Fruit fly (Drosophila melanogaster) whole organism, larva: ENCODE results near the gene CG44532.
A peak's percentile ranks its signal among the peaks of the same experiment; 100 is the strongest.

Experiments used
- noc ChIP-seq: fragments of 200-800 bp; sonication (Bioruptor generic); optimal IDR thresholded peaks from 3 replicates; lab custom pipeline; 2019; ENCODE audit warnings: missing biosample characterization, mild to moderate bottlenecking, missing genetic modification characterization, moderate library complexity

The CG44532 gene

DNA sequence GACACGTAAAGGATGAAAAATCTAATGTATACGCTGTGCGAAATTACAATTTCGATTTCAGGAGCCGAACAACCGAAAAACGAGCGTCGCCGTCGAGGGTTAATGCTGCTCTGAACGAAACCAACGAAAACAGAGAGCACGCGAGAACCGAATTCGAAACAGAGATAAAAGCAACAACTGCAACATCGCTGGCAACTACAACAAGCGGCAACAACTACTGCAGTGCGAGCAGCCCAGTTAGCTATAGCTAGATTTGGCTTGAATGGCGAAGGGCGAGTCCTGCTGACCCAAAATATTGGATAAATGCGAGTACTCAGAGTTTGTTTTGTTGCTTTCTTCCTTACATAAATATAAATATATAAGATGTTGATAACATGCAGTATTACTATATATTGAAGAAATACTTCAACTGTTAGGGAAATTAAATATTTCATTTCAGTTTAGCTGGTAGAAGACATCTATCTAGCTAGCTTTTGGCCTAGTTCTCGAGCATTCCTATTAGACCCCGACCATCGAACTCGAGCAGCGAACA, 26.9 kb upstream of the CG44532 start, which contains the start of gene fend:
Gene fend, minus strand, starts transcription at position 178 of the 532 bp plus-strand sequence.
- no peak for TF ChIP-seq noc (tag; lab: Kevin White, UChicago)

DNA sequence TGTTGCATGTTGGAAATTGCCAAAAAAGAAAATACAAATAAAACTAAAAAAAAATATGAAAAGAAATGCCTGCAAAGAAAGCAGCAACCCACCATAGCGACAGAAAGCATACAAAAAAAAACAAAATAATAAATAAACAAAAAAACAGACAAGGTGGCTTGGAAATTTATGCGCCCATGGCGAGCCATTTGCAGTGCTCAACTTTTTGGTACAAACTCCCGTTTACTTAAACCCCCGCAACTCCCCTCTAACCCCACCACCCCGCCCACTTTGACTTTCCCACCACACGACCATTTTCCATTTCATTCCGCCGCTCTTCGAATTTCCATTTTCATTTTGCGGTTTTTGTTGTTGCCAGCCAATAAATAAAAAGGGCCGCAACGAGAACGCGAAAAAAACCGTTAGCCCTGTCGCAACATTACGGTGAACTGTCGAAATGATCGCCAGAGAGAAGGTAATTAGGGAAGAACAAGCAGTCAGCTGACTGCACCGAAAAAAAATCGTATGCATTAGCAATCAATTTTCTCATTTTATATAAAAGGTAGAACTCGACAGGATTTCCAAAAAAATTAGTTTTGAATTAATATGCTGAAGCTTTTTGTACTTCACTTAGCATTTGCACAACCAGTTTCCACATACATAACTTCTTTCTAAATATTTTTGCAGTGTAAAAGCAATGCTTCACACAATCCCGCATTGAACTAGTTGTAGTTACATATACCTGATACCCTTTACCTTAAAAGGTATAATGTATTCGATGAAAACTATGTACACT, 24.9 kb upstream of the CG44532 start:
- TF ChIP-seq noc (tag; lab: Kevin White, UChicago), result no peak

DNA sequence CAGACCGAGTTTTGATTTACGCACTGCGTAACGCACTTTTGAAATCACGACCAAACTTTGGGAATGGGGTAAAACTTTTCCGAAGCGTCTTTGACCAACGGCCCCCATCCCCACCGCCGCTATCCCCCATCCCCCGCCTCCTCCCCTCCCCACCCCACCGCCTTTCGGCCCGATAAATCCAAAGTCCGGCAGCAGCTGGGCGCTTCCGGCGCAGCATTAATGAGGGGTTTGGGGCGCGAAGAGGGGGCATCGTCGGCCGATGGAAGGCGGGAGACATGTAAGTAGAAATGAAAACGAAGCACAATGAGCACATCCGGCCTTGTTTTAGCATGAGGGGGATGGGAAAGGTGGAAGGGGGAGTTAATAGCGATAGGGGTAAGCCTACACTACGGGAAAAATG, 22.8 kb upstream of the CG44532 start:
- TF ChIP-seq noc (tag; lab: Kevin White, UChicago), result no peak

DNA sequence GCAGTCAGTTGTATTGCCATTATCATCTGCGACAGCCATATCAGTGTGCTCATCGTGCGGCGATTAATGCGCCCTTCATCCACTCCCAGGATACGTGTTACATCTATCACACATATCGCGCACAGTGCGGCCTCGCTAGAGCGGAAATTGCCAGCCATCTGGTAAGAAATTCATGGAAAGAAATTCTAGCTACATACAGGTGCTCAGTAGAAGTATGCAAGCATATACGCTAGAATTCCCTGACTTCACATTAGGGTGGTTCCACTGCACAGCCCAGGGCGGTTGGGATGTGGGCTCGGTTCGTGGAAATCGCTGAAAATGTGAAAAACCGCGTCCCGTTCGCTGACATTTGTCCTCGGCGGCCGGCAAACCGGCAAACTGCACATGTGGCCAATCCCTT, 20.7 kb upstream of the CG44532 start:
- TF ChIP-seq noc (tag; lab: Kevin White, UChicago), result no peak

DNA sequence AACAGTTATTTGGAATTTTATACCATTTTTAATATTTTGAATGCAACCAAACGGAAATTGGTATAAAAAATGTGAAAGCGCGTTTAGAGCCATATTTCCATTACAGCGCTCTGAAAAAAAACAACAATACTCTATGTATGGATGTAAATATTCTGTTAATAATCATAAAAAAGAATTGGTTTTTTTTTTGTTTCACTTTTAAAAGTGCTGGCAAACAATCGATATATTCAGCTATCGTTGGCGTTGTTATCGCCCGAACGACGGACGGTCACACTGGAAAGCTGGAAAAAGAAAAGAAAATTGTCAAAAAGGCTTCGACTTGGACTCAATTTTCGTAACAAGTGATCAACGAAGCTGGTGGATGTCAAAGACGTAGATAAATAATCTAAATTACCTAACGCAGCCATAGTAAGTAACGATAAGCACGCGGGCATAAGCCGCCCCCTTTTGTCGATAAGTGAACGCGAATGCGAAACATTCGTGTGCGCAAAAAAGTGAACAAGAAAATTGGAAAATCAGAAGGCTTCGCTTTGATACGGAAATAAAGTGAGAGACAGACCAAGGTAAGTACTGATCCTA, 19.6 kb upstream of the CG44532 start, which contains the start of gene CG7065:
Gene CG7065, plus strand, starts transcription at position 270 of the 579 bp plus-strand sequence.
- no peak for TF ChIP-seq noc (tag; lab: Kevin White, UChicago)

DNA sequence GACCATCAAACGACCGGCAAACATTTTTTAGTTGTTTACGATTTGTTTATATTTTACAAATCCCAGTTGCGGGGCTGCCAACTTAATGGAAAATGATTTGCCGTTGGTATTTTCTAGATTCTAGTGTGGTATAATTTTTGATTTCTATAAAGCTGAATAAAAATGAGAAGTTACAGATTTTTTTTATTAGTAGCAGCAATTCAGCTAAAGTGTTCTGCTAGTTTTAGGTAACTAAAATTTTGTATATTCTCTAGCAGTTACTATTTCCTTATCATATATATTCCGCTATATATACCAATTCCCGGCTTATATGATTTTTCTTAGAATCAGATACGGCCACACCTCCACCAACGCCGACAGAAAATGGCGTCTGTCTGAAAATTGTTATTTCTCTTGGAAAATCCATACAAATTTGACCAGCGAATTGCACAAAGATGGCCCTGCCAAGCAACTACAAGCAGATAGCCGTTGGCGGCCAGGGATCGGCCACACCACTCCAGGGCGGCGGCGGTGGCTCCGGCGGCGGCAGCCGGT, 12.8 kb upstream of the CG44532 start, which contains the start of the genes fh and Bap111:
Gene fh, minus strand, starts transcription at position 83 of the 534 bp plus-strand sequence.
Gene Bap111, plus strand, starts transcription at position 321 of the 534 bp plus-strand sequence.
- no peak for TF ChIP-seq noc (tag; lab: Kevin White, UChicago)

DNA sequence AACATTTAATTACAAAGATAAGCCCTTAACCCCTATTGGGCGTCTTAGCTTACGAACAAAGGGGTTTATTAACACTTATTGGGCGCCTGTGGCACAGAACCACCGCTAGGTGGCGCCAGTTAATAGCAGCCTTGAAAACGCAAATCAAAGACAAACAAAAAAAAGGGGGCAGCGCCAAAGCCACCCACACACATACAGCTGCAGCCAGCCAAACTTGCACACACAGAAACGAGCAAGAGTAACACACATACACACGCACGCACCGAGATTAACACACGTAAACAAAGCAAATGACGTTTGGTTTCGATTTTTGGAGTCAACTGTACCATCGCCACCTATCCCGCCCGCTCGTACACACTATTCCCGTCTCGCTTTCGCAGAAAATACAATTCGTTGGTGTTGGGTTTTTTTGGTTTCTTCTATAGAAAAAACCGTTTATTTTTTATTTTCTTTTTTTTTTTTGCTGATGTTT, 9.7 kb upstream of the CG44532 start:
- peak; percentile 51 for TF ChIP-seq noc (tag; lab: Kevin White, UChicago)

DNA sequence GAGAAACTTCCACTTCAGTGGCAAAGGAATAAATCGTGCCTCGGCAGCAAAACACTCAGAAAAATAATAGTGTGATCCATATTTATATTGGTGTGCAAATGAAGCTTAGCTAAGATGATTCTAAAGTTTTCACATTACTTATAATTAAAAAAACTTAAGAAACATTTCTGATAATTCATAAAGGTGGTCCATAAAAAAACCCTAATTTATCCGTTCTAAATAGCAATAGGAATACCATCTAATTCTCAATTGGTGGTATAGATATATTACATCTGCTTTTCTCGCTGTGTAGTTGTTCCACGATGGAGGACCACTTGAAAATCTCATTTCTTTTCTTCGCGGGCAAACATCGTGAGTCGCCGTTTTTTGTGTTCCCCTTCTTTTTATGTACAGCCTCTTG, 6.8 kb upstream of the CG44532 start:
- peak; percentile 26 for TF ChIP-seq noc (tag; lab: Kevin White, UChicago)

DNA sequence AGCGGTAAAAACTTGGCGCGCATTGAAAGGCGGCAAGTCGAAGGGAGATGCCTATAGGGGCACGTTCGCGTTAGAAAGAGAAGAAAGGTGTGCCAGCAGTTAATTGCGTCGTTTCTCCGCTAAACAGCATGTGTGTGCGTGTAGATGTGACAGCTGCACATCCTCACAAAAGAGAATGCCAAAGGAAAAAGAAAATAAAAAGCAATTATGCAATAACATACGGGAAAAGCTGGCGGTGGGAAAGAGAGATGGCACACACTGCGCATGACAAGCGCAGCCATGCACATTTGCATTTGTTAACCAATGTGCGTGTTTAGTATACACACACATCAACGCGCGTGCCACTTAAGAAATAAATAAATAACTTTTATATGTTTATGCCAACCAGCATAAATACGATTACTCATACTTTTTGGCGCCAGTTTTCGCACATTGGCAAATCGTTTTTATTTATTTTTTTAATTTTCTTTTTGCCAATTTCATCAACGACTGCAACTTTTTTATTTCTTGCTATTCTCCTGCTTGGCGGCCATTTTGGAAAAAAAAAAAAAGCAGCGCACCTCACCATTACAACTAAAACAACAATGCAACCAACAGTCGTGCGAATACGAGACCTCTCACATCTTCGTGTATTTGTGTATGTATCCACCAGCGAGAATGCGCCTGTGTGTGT, 6.0 kb upstream of the CG44532 start:
- TF ChIP-seq noc (tag; lab: Kevin White, UChicago), result no peak

DNA sequence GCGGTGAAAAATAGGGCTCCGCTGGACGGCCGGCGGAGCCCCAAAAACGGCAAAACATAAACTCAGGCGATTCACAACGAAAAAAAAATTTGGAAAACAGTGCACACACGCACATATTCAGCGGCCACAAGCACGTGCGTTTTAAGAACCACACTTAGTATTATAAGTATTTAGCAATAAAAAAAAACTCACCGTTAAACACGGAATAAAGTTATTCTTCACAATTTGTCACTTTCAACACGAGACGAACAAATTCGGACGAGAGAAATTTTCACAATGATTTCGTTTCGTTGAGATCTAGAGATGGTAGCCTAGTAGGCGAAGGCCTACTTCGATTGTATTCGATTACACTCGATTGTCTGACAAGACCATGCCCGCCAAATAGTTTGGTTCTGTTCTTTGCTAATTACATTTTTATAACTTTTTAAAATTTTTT, 5.5 kb upstream of the CG44532 start, which contains the start of gene His3.3B:
Gene His3.3B, minus strand, starts transcription at position 282 of the 436 bp plus-strand sequence.
- peak; percentile 71 for TF ChIP-seq noc (tag; lab: Kevin White, UChicago)

DNA sequence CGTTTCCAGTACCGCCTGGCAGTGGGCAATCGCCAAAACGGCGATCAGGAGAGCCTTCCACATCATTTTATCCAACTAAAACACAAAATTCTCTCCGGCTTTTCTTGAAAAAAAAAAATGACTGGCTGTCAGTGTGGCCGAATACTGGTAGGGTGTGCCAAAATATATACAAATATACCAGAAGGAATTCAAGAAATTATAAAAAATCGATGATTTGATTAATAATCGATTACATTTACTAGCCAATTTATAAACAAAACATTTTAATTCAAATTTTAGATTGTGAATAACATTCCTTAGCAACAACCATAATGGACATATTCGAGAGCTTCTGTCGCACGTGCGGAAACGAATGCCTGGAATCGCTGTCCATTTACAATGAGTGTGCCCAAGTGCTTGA, 3.5 kb upstream of the CG44532 start, which contains the start of the genes Ost48 and Dlip1:
Gene Ost48, minus strand, starts transcription at position 150 of the 400 bp plus-strand sequence.
Gene Dlip1, plus strand, starts transcription at position 257 of the 400 bp plus-strand sequence.
- TF ChIP-seq noc (tag; lab: Kevin White, UChicago), result no peak

DNA sequence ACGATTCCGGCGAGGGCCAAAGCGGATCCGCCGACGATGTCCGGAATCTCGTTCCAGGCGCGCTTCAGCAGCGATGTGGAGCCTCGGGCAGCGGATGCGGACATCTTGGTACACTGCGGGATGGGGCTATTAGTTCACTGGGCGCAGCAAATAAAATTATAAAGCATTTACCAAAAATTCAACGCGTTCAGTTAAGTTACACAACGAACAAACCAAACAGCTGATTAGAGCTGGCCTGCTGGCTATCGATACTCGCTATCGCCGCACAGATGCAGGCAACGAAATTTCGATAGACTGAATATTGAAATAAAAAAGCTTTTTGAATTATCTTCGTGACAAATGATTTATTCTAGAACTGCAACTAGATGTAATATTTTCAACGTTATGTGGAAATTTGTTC, 2.2 kb upstream of the CG44532 start, which contains the start of gene NdufA3:
Gene NdufA3, minus strand, starts transcription at position 317 of the 400 bp plus-strand sequence.
- no peak for TF ChIP-seq noc (tag; lab: Kevin White, UChicago)

DNA sequence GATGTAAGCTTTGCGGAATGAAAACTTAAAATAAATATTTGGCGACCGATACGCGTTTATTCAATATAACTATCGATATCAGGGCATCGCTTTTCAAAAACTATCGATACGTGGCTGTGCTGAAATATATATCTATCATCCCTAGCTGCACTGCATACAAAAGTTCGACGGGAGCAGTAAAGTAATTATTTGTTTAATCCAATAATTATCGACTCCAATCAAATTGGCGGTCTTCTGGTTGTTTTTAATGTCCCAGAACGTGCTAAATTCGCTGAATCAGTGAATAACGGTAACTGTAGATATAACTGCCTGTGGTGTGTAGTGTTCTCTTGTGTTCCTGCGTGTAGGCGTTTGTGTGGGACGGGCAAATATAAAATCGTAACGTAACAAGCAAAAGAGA, 1.2 kb downstream of the CG44532 start, which contains the start of gene mei-P26:
Gene mei-P26, plus strand, starts transcription at position 146 of the 400 bp plus-strand sequence.
- TF ChIP-seq noc (tag; lab: Kevin White, UChicago), result no peak

DNA sequence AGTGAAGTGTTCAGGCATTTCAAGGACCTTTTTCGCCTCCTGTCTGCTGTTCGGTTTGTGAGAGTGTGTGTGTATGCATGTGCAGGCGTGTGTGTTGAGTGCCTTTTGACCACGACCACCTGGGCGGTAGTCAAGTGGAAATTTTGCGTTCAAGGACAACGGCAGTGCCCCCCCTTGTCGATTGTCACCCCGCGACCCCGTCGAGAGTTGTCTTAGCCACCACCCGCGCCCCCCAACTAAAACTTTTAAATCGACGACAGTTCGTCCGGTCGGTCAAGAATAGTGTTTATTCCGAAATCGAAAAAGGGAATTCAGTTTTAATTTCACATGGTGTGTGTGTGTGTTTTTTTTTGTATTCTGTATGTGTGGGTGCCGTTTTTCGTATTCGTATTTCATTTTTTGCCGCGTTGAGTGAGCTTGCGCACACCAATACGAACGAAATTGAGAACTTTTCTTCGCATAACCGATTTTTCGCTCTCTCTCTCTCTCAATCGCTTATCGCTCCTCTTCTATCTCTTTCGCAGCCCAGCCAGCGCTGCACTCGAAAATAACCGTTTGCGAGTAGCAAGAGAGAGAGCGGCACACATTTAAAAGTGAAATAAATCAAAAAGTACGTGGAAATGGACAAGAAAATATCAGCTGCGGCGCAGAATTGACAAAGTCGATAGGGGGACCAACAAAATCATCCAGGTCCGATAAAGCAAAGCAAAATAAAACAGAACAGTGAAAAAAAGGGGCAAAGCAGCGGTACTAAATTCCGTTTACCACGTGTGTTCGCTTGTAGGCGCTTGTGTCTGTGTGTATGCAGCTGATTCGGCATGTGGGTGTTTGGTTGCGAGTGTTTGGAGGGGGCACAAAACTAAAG, 2.0 kb downstream of the CG44532 start:
- TF ChIP-seq noc (tag; lab: Kevin White, UChicago), result no peak
